Worm (Caenorhabditis elegans): ENCODE data around the gene nhr-36.

ce11 chrV:9260411-9260810 lies 981 bp downstream of the nhr-36 start:
- no peak for TF ChIP-seq unc-86 (tag; optimal IDR thresholded peaks at IDR 0.05)
- TF ChIP-seq dve-1 (tag; optimal IDR thresholded peaks at IDR 0.05): no peak
- TF ChIP-seq zip-5 (tag; optimal IDR thresholded peaks at IDR 0.05): no peak
- no peak for TF ChIP-seq ztf-16 (tag; optimal IDR thresholded peaks at IDR 0.05)
- no peak for TF ChIP-seq ceh-31 (tag; optimal IDR thresholded peaks at IDR 0.05)
- TF ChIP-seq pha-2 (tag; optimal IDR thresholded peaks at IDR 0.05): no peak
- TF ChIP-seq ama-1 (optimal IDR thresholded peaks at IDR 0.05): no peak
- no peak for TF ChIP-seq nfya-1 (tag; optimal IDR thresholded peaks at IDR 0.05)
- TF ChIP-seq sox-2 (GFP tag; IDR thresholded peaks at IDR 0.05): no peak
- no peak for TF ChIP-seq pha-4 (tag; optimal IDR thresholded peaks at IDR 0.05)

All from whole organism, late embryonic.